Fruit fly (Drosophila melanogaster): ENCODE measurements around the gene Brd8.

Brd8 gene

dm6 chr3R:29222891-29223842 lies at the start of gene Brd8, which contains the start of gene Cisd2 (continued):
- no peak for TF ChIP-seq Drgx (GFP tag; IDR thresholded peaks at IDR 0.05)
- TF ChIP-seq CG6272 (GFP tag; IDR thresholded peaks at IDR 0.05), result no peak
- no peak for TF ChIP-seq CG14667 (GFP tag; IDR thresholded peaks at IDR 0.05)
- peak; percentile 90 for TF ChIP-seq inv (GFP tag; IDR thresholded peaks at IDR 0.05; ENCODE audit: partially characterized antibody)
- TF ChIP-seq lola (GFP tag; optimal IDR thresholded peaks at IDR 0.05), result no peak
- peak; percentile 94 for TF ChIP-seq CG13287 (GFP tag; IDR thresholded peaks at IDR 0.05; ENCODE audit: partially characterized antibody)
- TF ChIP-seq tx (GFP tag; optimal IDR thresholded peaks at IDR 0.05), result no peak
- TF ChIP-seq ewg (GFP tag; optimal IDR thresholded peaks at IDR 0.05), result no peak
- no peak for TF ChIP-seq CG11085 (GFP tag; IDR thresholded peaks at IDR 0.05)
- TF ChIP-seq CTCF (GFP tag; optimal IDR thresholded peaks at IDR 0.05), result peak; percentile 55
- no peak for TF ChIP-seq nau (GFP tag; optimal IDR thresholded peaks at IDR 0.05)
- peak; percentile 91 for TF ChIP-seq unc-4 (GFP tag; IDR thresholded peaks at IDR 0.05; ENCODE audit: partially characterized antibody)
- peak; percentile 8 for TF ChIP-seq Mes4 (GFP tag; optimal IDR thresholded peaks at IDR 0.05)
- no peak for TF ChIP-seq CG2678 (tag; optimal IDR thresholded peaks at IDR 0.05)
- TF ChIP-seq TFAM (GFP tag; optimal IDR thresholded peaks at IDR 0.05), result no peak
- peak; percentile 85 for TF ChIP-seq CG4617 (GFP tag; optimal IDR thresholded peaks at IDR 0.05; ENCODE audit: borderline replicate concordance)

dm6 chr3R:29190984-29191383 lies 32.3 kb upstream of the Brd8 start:
- TF ChIP-seq Med (GFP tag), result peak; percentile 68
- TF ChIP-seq CrebB (tag; optimal IDR thresholded peaks at IDR 0.05), result no peak
- TF ChIP-seq sens (GFP tag), result peak; percentile 68
- TF ChIP-seq ttk (GFP tag; IDR thresholded peaks at IDR 0.05), result 0 out of 2 replicates have a peak, but pooled peaks have one; percentile 7
- TF ChIP-seq CG1603 (tag; optimal IDR thresholded peaks at IDR 0.05), result peak; percentile 6
- TF ChIP-seq tio (GFP tag; optimal IDR thresholded peaks at IDR 0.05), result no peak
- peak; percentile 6 for TF ChIP-seq dmrt99B (tag; optimal IDR thresholded peaks at IDR 0.05)
- TF ChIP-seq slbo (GFP tag; IDR thresholded peaks at IDR 0.05), result 0 out of 2 replicates have a peak, but pooled peaks have one; percentile 31

DNA sequence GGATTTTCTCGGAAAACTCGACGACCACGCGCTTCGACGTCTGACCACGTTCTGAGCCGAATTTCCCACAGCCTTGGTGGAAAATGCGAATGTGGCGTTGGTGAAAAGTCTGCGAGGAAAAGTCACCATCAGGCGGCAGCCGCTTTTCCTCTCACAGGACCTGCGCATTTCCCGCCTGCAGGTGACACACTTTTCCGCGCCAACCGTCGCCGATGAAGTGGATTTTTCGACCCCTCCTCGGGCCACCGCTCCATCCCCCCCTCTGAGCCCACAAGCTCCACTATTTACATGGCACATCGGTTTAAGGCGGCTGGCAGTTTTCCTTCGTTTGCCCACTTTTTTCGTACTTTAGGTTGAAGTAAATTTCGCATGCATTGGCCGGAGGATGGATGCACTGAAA lies 28.3 kb upstream of the Brd8 start, which contains the start of gene jus:
jus (minus strand) TSS at position 38 of the 400 bp plus-strand sequence.
- TF ChIP-seq row (GFP tag; IDR thresholded peaks at IDR 0.05) (0 out of 3 replicates have a peak, but pooled peaks have one; percentile 17), Rx (GFP tag; IDR thresholded peaks at IDR 0.05) (no peak), jing (GFP tag; optimal IDR thresholded peaks at IDR 0.05) (no peak), crol (GFP tag; IDR thresholded peaks at IDR 0.05) (peak; percentile 89), CG7963 (GFP tag; IDR thresholded peaks at IDR 0.05; ENCODE audit: partially characterized antibody) (no peak), Poxn (GFP tag; IDR thresholded peaks at IDR 0.05) (no peak), Hmr (GFP tag; optimal IDR thresholded peaks at IDR 0.05) (peak; percentile 35), Med (GFP tag) (peak; percentile 55), CG7556 (GFP tag; optimal IDR thresholded peaks at IDR 0.05) (peak; percentile 33), fu2 (GFP tag; optimal IDR thresholded peaks at IDR 0.05) (no peak), abd-A (tag; optimal IDR thresholded peaks at IDR 0.05) (peak; percentile 14), scrt (GFP tag; optimal IDR thresholded peaks at IDR 0.05) (no peak), Atf6 (GFP tag; IDR thresholded peaks at IDR 0.05) (no peak), dm (GFP tag; optimal IDR thresholded peaks at IDR 0.05) (no peak), sug (tag; optimal IDR thresholded peaks at IDR 0.05) (no peak), CG16779 (GFP tag; IDR thresholded peaks at IDR 0.05) (0 out of 2 replicates have a peak, but pooled peaks have one; percentile 45), esg (GFP tag; conservative IDR thresholded peaks at IDR 0.05) (no peak), CG3065 (GFP tag; optimal IDR thresholded peaks at IDR 0.05) (no peak), CG18599 (GFP tag; optimal IDR thresholded peaks at IDR 0.05) (peak; percentile 18), CG4328 (GFP tag; optimal IDR thresholded peaks at IDR 0.05) (no peak), slbo (GFP tag; IDR thresholded peaks at IDR 0.05) (no peak), CG12155 (GFP tag; optimal IDR thresholded peaks at IDR 0.05) (no peak), Deaf1 (tag; optimal IDR thresholded peaks at IDR 0.05) (peak; percentile 73), CG10274 (GFP tag; optimal IDR thresholded peaks at IDR 0.05) (no peak), CG15514 (GFP tag; optimal IDR thresholded peaks at IDR 0.05) (peak; percentile 15)
